Worm (Caenorhabditis elegans) whole organism, young adult: ENCODE data around the gene grd-9.
A peak's percentile ranks its signal among the peaks of the same experiment; 100 is the strongest.

ENCODE experiments used
- B0035.1 ChIP-seq: sonication (generic microtip); optimal IDR thresholded peaks from 2 replicates; lab custom pipeline; 2016; ENCODE audit warnings: missing genetic modification characterization, mild to moderate bottlenecking, missing compliant biosample characterization, missing genotype, missing genetic modification reagents
- B0336.3 ChIP-seq: fragments of 200-800 bp; sonication (Bioruptor generic); IDR thresholded peaks from 2 replicates; pipeline ENCODE4 v1.3.6; 2022; ENCODE audit warnings: missing genetic modification characterization, missing compliant biosample characterization
- C17E4.6 ChIP-seq: fragments of 200-800 bp; sonication (Bioruptor generic); IDR thresholded peaks from 2 replicates; pipeline ENCODE4 v1.3.6; 2022; ENCODE audit warnings: missing genetic modification reagents, missing genetic modification characterization, missing compliant biosample characterization
- D2030.7 ChIP-seq: fragments of 200-800 bp; sonication (Bioruptor generic); IDR thresholded peaks from 2 replicates; pipeline ENCODE4 v1.3.6; 2022; ENCODE audit warnings: missing genetic modification reagents, missing genetic modification characterization, missing compliant biosample characterization
- F10E7.11 ChIP-seq: sonication (generic microtip); optimal IDR thresholded peaks from 2 replicates; lab custom pipeline; 2017; ENCODE audit warnings: mild to moderate bottlenecking, missing genetic modification characterization, moderate library complexity, missing compliant biosample characterization
- F37B4.10 ChIP-seq: fragments of 200-800 bp; sonication (Bioruptor generic); IDR thresholded peaks from 2 replicates; pipeline ENCODE4 v1.3.6; 2022; ENCODE audit warnings: missing genetic modification characterization, missing compliant biosample characterization
- F39B2.1 ChIP-seq: fragments of 200-800 bp; sonication (Bioruptor generic); IDR thresholded peaks from 2 replicates; pipeline ENCODE4 v1.3.6; 2022; ENCODE audit warnings: missing genetic modification reagents, missing genetic modification characterization, missing compliant biosample characterization
- F52B5.7 ChIP-seq: sonication (generic microtip); optimal IDR thresholded peaks from 2 replicates; lab custom pipeline; 2016; ENCODE audit warnings: mild to moderate bottlenecking, missing genetic modification characterization, missing compliant biosample characterization
- K11D2.4 ChIP-seq: fragments of 200-800 bp; sonication (Bioruptor generic); IDR thresholded peaks from 2 replicates; pipeline ENCODE4 v1.3.6; 2022; ENCODE audit warnings: missing genetic modification reagents, missing genetic modification characterization, missing compliant biosample characterization
- Y53F4B.3 ChIP-seq: fragments of 200-800 bp; sonication (Bioruptor generic); IDR thresholded peaks from 2 replicates; pipeline ENCODE4 v1.3.6; 2022; ENCODE audit warnings: missing genetic modification reagents, missing genetic modification characterization, missing compliant biosample characterization
- Y53G8AR.9 ChIP-seq: fragments of 200-800 bp; sonication (Bioruptor generic); conservative IDR thresholded peaks from 2 replicates; pipeline ENCODE4 v1.3.6; 2022; ENCODE audit warnings: missing genetic modification reagents, missing genetic modification characterization, missing compliant biosample characterization
- Y56A3A.18 ChIP-seq: fragments of 200-800 bp; sonication (Bioruptor generic); IDR thresholded peaks from 2 replicates; pipeline ENCODE4 v1.3.6; 2022; ENCODE audit warnings: missing genetic modification reagents, missing genetic modification characterization, missing compliant biosample characterization
- Y95B8A.8 ChIP-seq: fragments of 200-800 bp; sonication (Bioruptor generic); IDR thresholded peaks from 2 replicates; pipeline ENCODE4 v1.3.6; 2022; ENCODE audit warnings: missing genetic modification reagents, missing genetic modification characterization, missing compliant biosample characterization
- ama-1 ChIP-seq, 3 experiments: fragments of 150-350 bp in 1 of 3; sonication (generic microtip) in 2 of 3; optimal IDR thresholded peaks; 2 replicates each; lab custom pipeline; 2014 to 2018; ENCODE audit warnings: missing biosample characterization in 2 of 3, missing genetic modification characterization in 2 of 3, missing genetic modification reagents in 2 of 3
- atf-7 ChIP-seq: sonication (generic microtip); optimal IDR thresholded peaks from 2 replicates; lab custom pipeline; 2017; ENCODE audit warnings: mild to moderate bottlenecking, missing genetic modification characterization, missing compliant biosample characterization
- athp-1 ChIP-seq: sonication (generic microtip); optimal IDR thresholded peaks from 2 replicates; lab custom pipeline; 2017; ENCODE audit warnings: mild to moderate bottlenecking, missing genetic modification characterization, missing compliant biosample characterization
- attf-5 ChIP-seq: fragments of 200-800 bp; sonication (Bioruptor generic); optimal IDR thresholded peaks from 2 replicates; lab custom pipeline; 2018; ENCODE audit warnings: mild to moderate bottlenecking, missing genetic modification characterization, missing compliant biosample characterization
- attf-6 ChIP-seq: fragments of 200-800 bp; sonication (Bioruptor generic); IDR thresholded peaks from 2 replicates; pipeline ENCODE4 v1.3.6; 2022; ENCODE audit warnings: missing genetic modification reagents, missing genetic modification characterization, missing compliant biosample characterization
- cebp-1 ChIP-seq, 2 experiments: fragments of 200-800 bp in 1 of 2; sonication (Bioruptor generic) in 1 of 2; sonication (generic microtip) in 1 of 2; IDR thresholded peaks in 1 of 2; optimal IDR thresholded peaks in 1 of 2; 2 replicates each; pipeline versions ENCODE4 v1.3.6 to Lab custom; 2017 to 2022; ENCODE audit warnings: missing compliant biosample characterization in 2 of 2, missing genetic modification characterization in 2 of 2, mild to moderate bottlenecking in 1 of 2, missing genetic modification reagents in 1 of 2, moderate library complexity in 1 of 2
- ceh-58 ChIP-seq: fragments of 200-800 bp; sonication (Bioruptor generic); IDR thresholded peaks from 2 replicates; pipeline ENCODE4 v1.3.6; 2022; ENCODE audit warnings: missing genetic modification characterization, missing compliant biosample characterization
- dox-1 ChIP-seq: fragments of 200-800 bp; sonication (Bioruptor generic); IDR thresholded peaks from 2 replicates; pipeline ENCODE4 v1.3.6; 2022; ENCODE audit warnings: missing genetic modification reagents, missing genetic modification characterization, missing compliant biosample characterization
- egl-44 ChIP-seq: fragments of 200-800 bp; sonication (Bioruptor generic); IDR thresholded peaks from 2 replicates; pipeline ENCODE4 v1.3.6; 2022; ENCODE audit warnings: missing genetic modification reagents, missing genetic modification characterization, missing compliant biosample characterization
- hmg-1.2 ChIP-seq: fragments of 200-800 bp; sonication (Bioruptor generic); IDR thresholded peaks from 2 replicates; pipeline ENCODE4 v1.3.6; 2022; ENCODE audit warnings: missing genetic modification reagents, missing genetic modification characterization, missing compliant biosample characterization
- hmg-20 ChIP-seq: fragments of 200-800 bp; sonication (Bioruptor generic); IDR thresholded peaks from 2 replicates; pipeline ENCODE4 v1.3.6; 2022; ENCODE audit warnings: missing genetic modification reagents, missing genetic modification characterization, missing compliant biosample characterization
- let-526 ChIP-seq: fragments of 200-800 bp; sonication (Bioruptor generic); IDR thresholded peaks from 2 replicates; pipeline ENCODE4 v1.3.6; 2022; ENCODE audit warnings: missing genetic modification reagents, missing genetic modification characterization, missing compliant biosample characterization
- let-607 ChIP-seq, 2 experiments: fragments of 200-800 bp in 1 of 2; sonication (Bioruptor generic) in 1 of 2; sonication (generic microtip) in 1 of 2; optimal IDR thresholded peaks; 2 replicates each; lab custom pipeline; 2016 to 2018; ENCODE audit warnings: mild to moderate bottlenecking in 2 of 2, missing compliant biosample characterization in 2 of 2, missing genetic modification characterization in 2 of 2, moderate library complexity in 2 of 2, missing genotype in 1 of 2
- lin-54 ChIP-seq: fragments of 200-800 bp; sonication (Bioruptor generic); optimal IDR thresholded peaks from 2 replicates; lab custom pipeline; 2018; ENCODE audit warnings: mild to moderate bottlenecking, missing genetic modification characterization, missing compliant biosample characterization
- lir-1 ChIP-seq: fragments of 200-800 bp; sonication (Bioruptor generic); conservative IDR thresholded peaks from 2 replicates; pipeline ENCODE4 v1.3.6; 2022; ENCODE audit warnings: missing genetic modification reagents, missing genetic modification characterization, missing compliant biosample characterization
- madf-10 ChIP-seq: sonication (generic microtip); optimal IDR thresholded peaks from 2 replicates; lab custom pipeline; 2016; ENCODE audit warnings: mild to moderate bottlenecking, missing genetic modification characterization, missing compliant biosample characterization
- madf-3 ChIP-seq: fragments of 200-800 bp; sonication (Bioruptor generic); IDR thresholded peaks from 2 replicates; pipeline ENCODE4 v1.3.6; 2022; ENCODE audit warnings: missing genetic modification reagents, missing genetic modification characterization, missing compliant biosample characterization
- nfya-1 ChIP-seq: sonication (generic microtip); optimal IDR thresholded peaks from 2 replicates; lab custom pipeline; 2017; ENCODE audit warnings: antibody characterized with exemption, missing compliant biosample characterization, missing genetic modification characterization, borderline replicate concordance; ENCODE audit not compliant: insufficient read depth
- nfyb-1 ChIP-seq: fragments of 200-800 bp; sonication (Bioruptor generic); IDR thresholded peaks from 2 replicates; pipeline ENCODE4 v1.3.6; 2022; ENCODE audit warnings: missing genetic modification reagents, missing genetic modification characterization, missing compliant biosample characterization
- pbrm-1 ChIP-seq: fragments of 200-800 bp; sonication (Bioruptor generic); IDR thresholded peaks from 2 replicates; pipeline ENCODE4 v1.3.6; 2022; ENCODE audit warnings: missing genetic modification reagents, missing genetic modification characterization, missing compliant biosample characterization
- rpc-1 ChIP-seq, 2 experiments: fragments of 150-350 bp in 1 of 2; sonication (generic microtip) in 1 of 2; optimal IDR thresholded peaks; 2 replicates each; lab custom pipeline; 2014 to 2018; ENCODE audit warnings: missing biosample characterization in 1 of 2, missing genetic modification characterization in 1 of 2, missing genetic modification reagents in 1 of 2, missing genotype in 1 of 2
- sdz-38 ChIP-seq: sonication (generic microtip); optimal IDR thresholded peaks from 2 replicates; lab custom pipeline; 2016; ENCODE audit warnings: missing genotype, missing genetic modification characterization, missing compliant biosample characterization
- sea-2 ChIP-seq: fragments of 200-800 bp; sonication (Bioruptor generic); IDR thresholded peaks from 2 replicates; pipeline ENCODE4 v1.3.6; 2022; ENCODE audit warnings: missing genetic modification characterization, missing compliant biosample characterization
- snpc-1.3 ChIP-seq: sonication (generic microtip); optimal IDR thresholded peaks from 2 replicates; lab custom pipeline; 2017; ENCODE audit warnings: missing genetic modification characterization, mild to moderate bottlenecking, missing compliant biosample characterization, antibody characterized with exemption, moderate library complexity, missing genotype, missing genetic modification reagents; ENCODE audit not compliant: insufficient read depth
- snpc-3.4 ChIP-seq: sonication (generic microtip); optimal IDR thresholded peaks from 2 replicates; lab custom pipeline; 2017; ENCODE audit warnings: missing genetic modification characterization, mild to moderate bottlenecking, missing compliant biosample characterization, antibody characterized with exemption, moderate library complexity, missing genotype, missing genetic modification reagents
- snpc-4 ChIP-seq, 5 experiments: fragments of 150-350 bp in 1 of 5; sonication (generic microtip) in 4 of 5; optimal IDR thresholded peaks; 2 replicates each; lab custom pipeline; 2014 to 2018; ENCODE audit warnings: missing genetic modification characterization in 5 of 5, missing biosample characterization in 3 of 5, antibody characterized with exemption in 2 of 5, mild to moderate bottlenecking in 2 of 5, missing compliant biosample characterization in 2 of 5, missing genotype in 2 of 5, moderate library complexity in 2 of 5, missing genetic modification reagents in 1 of 5
- tbp1 ChIP-seq: fragments of 200-800 bp; sonication (Bioruptor generic); optimal IDR thresholded peaks from 2 replicates; lab custom pipeline; 2018; ENCODE audit warnings: mild to moderate bottlenecking, missing genetic modification characterization, missing compliant biosample characterization
- tbx-9 ChIP-seq: sonication (generic microtip); optimal IDR thresholded peaks from 2 replicates; lab custom pipeline; 2016; ENCODE audit warnings: borderline replicate concordance, missing genetic modification characterization, inconsistent platforms, missing compliant biosample characterization
- unc-62 ChIP-seq: fragments of 150-350 bp; optimal IDR thresholded peaks from 2 replicates; lab custom pipeline; 2014; ENCODE audit warnings: missing biosample characterization, missing genetic modification reagents, missing genetic modification characterization
- ztf-25 ChIP-seq: fragments of 200-800 bp; sonication (Bioruptor generic); IDR thresholded peaks from 2 replicates; pipeline ENCODE4 v1.3.6; 2022; ENCODE audit warnings: missing genetic modification reagents, missing genetic modification characterization, missing compliant biosample characterization

The grd-9 gene

DNA sequence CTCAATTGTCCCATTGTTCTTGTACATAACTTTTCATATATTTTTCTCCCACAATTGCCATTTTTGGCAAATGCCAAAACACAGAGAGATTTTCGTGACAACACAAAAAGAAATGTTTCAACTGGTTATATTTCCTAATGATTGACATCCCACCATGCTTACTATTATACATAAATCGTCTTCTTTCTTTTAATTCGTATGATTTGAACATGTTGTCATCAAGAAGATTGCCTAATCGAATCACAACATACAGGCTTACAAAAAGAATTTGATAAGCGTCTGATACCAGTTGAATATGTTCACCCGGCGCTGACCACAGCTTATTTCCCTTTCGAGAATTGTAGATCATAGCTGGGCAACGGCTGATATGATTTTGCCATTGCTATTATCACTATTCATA, at the start of gene grd-9:
TSS of gene grd-9 (plus strand) at position 301 of the 400 bp plus-strand sequence.
- TF ChIP-seq F39B2.1 (no peak), rpc-1 (optimal IDR thresholded peaks at IDR 0.05; lab: Kevin White, UChicago) (no peak), rpc-1 (tag; optimal IDR thresholded peaks at IDR 0.05; lab: Kevin White, UChicago) (no peak), Y53G8AR.9 (GFP tag; lab: Robert Waterston, UW) (no peak), hmg-1.2 (GFP tag; lab: Robert Waterston, UW) (no peak), tbp1 (GFP tag; lab: Kevin White, UChicago) (no peak), Y95B8A.8 (GFP tag; lab: Robert Waterston, UW) (no peak), egl-44 (no peak), C17E4.6 (GFP tag; lab: Robert Waterston, UW) (no peak), attf-6 (GFP tag; lab: Robert Waterston, UW) (no peak), D2030.7 (GFP tag; lab: Robert Waterston, UW) (no peak), snpc-3.4 (tag; lab: Kevin White, UChicago) (no peak), tbx-9 (tag; lab: Kevin White, UChicago) (no peak), B0336.3 (no peak)

DNA sequence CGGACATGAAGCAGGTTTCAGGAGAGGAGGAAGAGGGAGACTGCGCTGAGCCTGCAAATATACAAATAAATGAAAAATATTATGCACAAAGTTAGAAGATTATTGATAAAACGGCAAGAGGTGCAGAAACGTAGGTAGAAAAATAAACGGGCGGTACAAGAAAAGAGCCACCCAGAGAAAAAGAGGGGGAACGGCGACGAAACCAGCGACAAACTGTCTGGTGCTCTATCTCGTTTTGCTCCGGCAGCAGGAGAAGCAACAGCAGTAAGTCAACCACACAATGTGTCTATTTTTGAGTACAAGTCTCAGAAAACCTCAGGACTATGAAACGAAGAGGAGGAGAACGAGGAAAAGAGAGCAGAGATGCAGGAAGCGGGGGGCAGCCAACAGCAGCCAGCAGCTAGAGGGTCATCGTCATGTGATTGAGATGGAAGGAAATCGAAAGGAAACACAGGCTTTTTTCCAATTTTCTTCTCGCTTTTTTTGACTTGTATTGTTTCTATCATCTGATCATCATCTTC, 49.4 kb upstream of the grd-9 start, which contains the start of gene F26F12.3:
TSS of gene F26F12.3 (minus strand) at position 51 of the 521 bp plus-strand sequence.
- TF ChIP-seq madf-3 (GFP tag; lab: Robert Waterston, UW) (no peak), lir-1 (peak; percentile 38; the same call in 1 of the 2 replicates), snpc-1.3 (tag; lab: Kevin White, UChicago) (no peak), sea-2 (0 out of 2 replicates have a peak, but pooled peaks have one; percentile 40), nfya-1 (tag; lab: Kevin White, UChicago) (no peak), unc-62 (GFP tag; lab: Kevin White, UChicago) (no peak), nfyb-1 (GFP tag; lab: Robert Waterston, UW) (peak; percentile 52), let-607 (tag; optimal IDR thresholded peaks at IDR 0.05; lab: Kevin White, UChicago) (peak in 1 of 2 experiments; percentile 13), snpc-4 (GFP tag; optimal IDR thresholded peaks at IDR 0.05; lab: Kevin White, UChicago) (peak; percentile 34), snpc-4 (tag; optimal IDR thresholded peaks at IDR 0.05; lab: Kevin White, UChicago) (peak; percentile 8 to 36 (median 18)), K11D2.4 (GFP tag; lab: Robert Waterston, UW) (peak; percentile 84), hmg-1.2 (GFP tag; lab: Robert Waterston, UW) (peak; percentile 38; the same call in 1 of the 2 replicates), Y53F4B.3 (GFP tag; lab: Robert Waterston, UW) (no peak), hmg-20 (GFP tag; lab: Robert Waterston, UW) (no peak), ama-1 (optimal IDR thresholded peaks at IDR 0.05; lab: Kevin White, UChicago) (no peak), ama-1 (GFP tag; optimal IDR thresholded peaks at IDR 0.05; lab: Kevin White, UChicago) (no peak), pbrm-1 (GFP tag; lab: Robert Waterston, UW) (peak; percentile 51; the same call in 1 of the 2 replicates), F39B2.1 (no peak), F52B5.7 (no peak), madf-10 (peak; percentile 47), attf-5 (peak; percentile 66), D2030.7 (GFP tag; lab: Robert Waterston, UW) (no peak), sdz-38 (tag; lab: Kevin White, UChicago) (no peak), Y53G8AR.9 (GFP tag; lab: Robert Waterston, UW) (peak; percentile 49; the same call in 1 of the 2 replicates), snpc-3.4 (tag; lab: Kevin White, UChicago) (no peak), B0035.1 (tag; lab: Kevin White, UChicago) (no peak), ceh-58 (no peak), lin-54 (GFP tag; lab: Kevin White, UChicago) (peak; percentile 26), F10E7.11 (tag; lab: Kevin White, UChicago) (no peak), let-526 (GFP tag; lab: Robert Waterston, UW) (0 out of 2 replicates have a peak, but pooled peaks have one; percentile 39), dox-1 (GFP tag; lab: Robert Waterston, UW) (peak; percentile 81), Y56A3A.18 (GFP tag; lab: Robert Waterston, UW) (peak; percentile 66; the same call in 1 of the 2 replicates), athp-1 (tag; lab: Kevin White, UChicago) (peak; percentile 25), atf-7 (tag; lab: Kevin White, UChicago) (peak; percentile 74), cebp-1 (GFP tag; IDR thresholded peaks at IDR 0.05; lab: Robert Waterston, UW) (no peak), cebp-1 (tag; optimal IDR thresholded peaks at IDR 0.05; lab: Kevin White, UChicago) (peak; percentile 84), egl-44 (peak; percentile 59; the same call in 1 of the 2 replicates), F37B4.10 (GFP tag; lab: Robert Waterston, UW) (no peak), ztf-25 (no peak)
